Fruit fly (Drosophila melanogaster) whole organism, embryonic: ENCODE data around the gene CG10959.

ENCODE experiments used
- CG11247 ChIP-seq: fragments of 200-800 bp; sonication (Bioruptor generic); IDR thresholded peaks from 2 replicates; pipeline ENCODE4 v1.3.6; 2022; ENCODE audit warnings: missing biosample characterization, missing genetic modification characterization
- CG11560 ChIP-seq: fragments of 200-800 bp; sonication (Bioruptor generic); IDR thresholded peaks from 3 replicates; pipeline ENCODE4 v1.3.6; 2022; ENCODE audit warnings: missing biosample characterization, missing genetic modification characterization
- CG12104 ChIP-seq: fragments of 200-800 bp; sonication (Bioruptor generic); optimal IDR thresholded peaks from 3 replicates; lab custom pipeline; 2016; ENCODE audit warnings: missing biosample characterization, missing genetic modification characterization
- CG13424 ChIP-seq: fragments of 200-800 bp; sonication (Bioruptor generic); optimal IDR thresholded peaks from 2 replicates; lab custom pipeline; 2019; ENCODE audit warnings: missing biosample characterization, mild to moderate bottlenecking, missing genetic modification characterization, moderate library complexity
- CG15601 ChIP-seq: fragments of 200-800 bp; sonication (Bioruptor generic); optimal IDR thresholded peaks from 3 replicates; lab custom pipeline; 2019; ENCODE audit warnings: missing biosample characterization, mild to moderate bottlenecking, missing genetic modification characterization, moderate library complexity
- CG1602 ChIP-seq: fragments of 200-800 bp; sonication (Bioruptor generic); optimal IDR thresholded peaks from 3 replicates; lab custom pipeline; 2016; ENCODE audit warnings: missing biosample characterization, missing genetic modification characterization
- CG16815 ChIP-seq: fragments of 200-800 bp; sonication (Bioruptor generic); optimal IDR thresholded peaks from 3 replicates; lab custom pipeline; 2017; ENCODE audit warnings: missing biosample characterization, mild to moderate bottlenecking, missing genetic modification characterization
- CG17568 ChIP-seq: fragments of 200-800 bp; sonication (Bioruptor generic); optimal IDR thresholded peaks from 2 replicates; lab custom pipeline; 2018; ENCODE audit warnings: missing biosample characterization, mild to moderate bottlenecking, missing genetic modification characterization, moderate library complexity
- CG31365 ChIP-seq: fragments of 200-800 bp; sonication (Bioruptor generic); optimal IDR thresholded peaks from 2 replicates; lab custom pipeline; 2018; ENCODE audit warnings: missing biosample characterization, mild to moderate bottlenecking, missing genetic modification characterization
- CG34224 ChIP-seq: fragments of 200-800 bp; sonication (Bioruptor generic); IDR thresholded peaks from 3 replicates; pipeline ENCODE4 v1.3.6; 2022; ENCODE audit warnings: missing biosample characterization, missing genetic modification characterization; ENCODE audit not compliant: partially characterized antibody
- CG4424 ChIP-seq: fragments of 200-800 bp; sonication (Bioruptor generic); optimal IDR thresholded peaks from 3 replicates; lab custom pipeline; 2016; ENCODE audit warnings: missing biosample characterization, missing genetic modification characterization
- CG5245 ChIP-seq: fragments of 200-800 bp; sonication (Bioruptor generic); optimal IDR thresholded peaks from 3 replicates; lab custom pipeline; 2016; ENCODE audit warnings: missing biosample characterization, missing genetic modification characterization
- CG7745 ChIP-seq: fragments of 200-800 bp; sonication (Bioruptor generic); optimal IDR thresholded peaks from 2 replicates; lab custom pipeline; 2018; ENCODE audit warnings: missing biosample characterization, mild to moderate bottlenecking, missing genetic modification characterization, moderate library complexity
- CG7987 ChIP-seq: fragments of 200-800 bp; sonication (Bioruptor generic); optimal IDR thresholded peaks from 2 replicates; lab custom pipeline; 2018; ENCODE audit warnings: missing biosample characterization, mild to moderate bottlenecking, missing genetic modification characterization, moderate library complexity
- CG9215 ChIP-seq: fragments of 200-800 bp; sonication (Bioruptor generic); IDR thresholded peaks from 2 replicates; pipeline ENCODE4 v1.3.6; 2022; ENCODE audit warnings: missing biosample characterization, missing genetic modification characterization
- CG9876 ChIP-seq: fragments of 200-800 bp; sonication (Bioruptor generic); optimal IDR thresholded peaks from 2 replicates; lab custom pipeline; 2016; ENCODE audit warnings: missing biosample characterization, missing genetic modification characterization
- ERR ChIP-seq: fragments of 200-800 bp; sonication (Bioruptor generic); optimal IDR thresholded peaks from 2 replicates; lab custom pipeline; 2016; ENCODE audit warnings: missing biosample characterization, missing genetic modification characterization
- Elba2 ChIP-seq: fragments of 200-800 bp; sonication (Bioruptor generic); optimal IDR thresholded peaks from 3 replicates; lab custom pipeline; 2016; ENCODE audit warnings: missing biosample characterization, missing genetic modification characterization
- Gug ChIP-seq: fragments of 200-800 bp; sonication (Bioruptor generic); IDR thresholded peaks from 4 replicates; pipeline ENCODE4 v1.3.6; 2022; ENCODE audit warnings: missing biosample characterization, missing genetic modification characterization
- Hsf ChIP-seq: fragments of 200-800 bp; sonication (Bioruptor generic); optimal IDR thresholded peaks from 3 replicates; lab custom pipeline; 2016; ENCODE audit warnings: missing biosample characterization, missing genetic modification characterization
- Meics ChIP-seq: fragments of 200-800 bp; sonication (Bioruptor generic); optimal IDR thresholded peaks from 2 replicates; lab custom pipeline; 2017; ENCODE audit warnings: missing biosample characterization, mild to moderate bottlenecking, missing genetic modification characterization
- NC2β ChIP-seq: fragments of 200-800 bp; sonication (Bioruptor generic); optimal IDR thresholded peaks from 2 replicates; lab custom pipeline; 2016; ENCODE audit warnings: missing biosample characterization, missing genetic modification characterization
- Oaz ChIP-seq: fragments of 200-800 bp; sonication (Bioruptor generic); IDR thresholded peaks from 2 replicates; pipeline ENCODE4 v1.3.6; 2022; ENCODE audit warnings: missing biosample characterization, missing genetic modification characterization
- Opbp ChIP-seq: fragments of 200-800 bp; sonication (Bioruptor generic); IDR thresholded peaks from 3 replicates; pipeline ENCODE4 v1.3.6; 2022; ENCODE audit warnings: missing biosample characterization, missing genetic modification characterization; ENCODE audit not compliant: partially characterized antibody
- Ptx1 ChIP-seq: fragments of 200-800 bp; sonication (Bioruptor generic); IDR thresholded peaks from 2 replicates; pipeline ENCODE4 v1.3.6; 2022; ENCODE audit warnings: missing biosample characterization, missing genetic modification characterization
- Rfx ChIP-seq: fragments of 200-800 bp; sonication (Bioruptor generic); IDR thresholded peaks from 2 replicates; pipeline ENCODE4 v1.3.6; 2022; ENCODE audit warnings: missing biosample characterization, missing genetic modification characterization
- Sry-β ChIP-seq: fragments of 200-800 bp; sonication (Bioruptor generic); optimal IDR thresholded peaks from 2 replicates; lab custom pipeline; 2018; ENCODE audit warnings: missing biosample characterization, mild to moderate bottlenecking, missing genetic modification characterization, moderate library complexity
- Stat92E ChIP-seq, 3 experiments: fragments of >200 bp in 2 of 3; fragments of 200-800 bp in 1 of 3; sonication (Bioruptor generic) in 1 of 3; optimal IDR thresholded peaks; 2 replicates each; lab custom pipeline; 2017 to 2019; ENCODE audit warnings: missing biosample characterization in 3 of 3, missing genetic modification characterization in 3 of 3, mild to moderate bottlenecking in 1 of 3, moderate library complexity in 1 of 3
- Xbp1 ChIP-seq: fragments of 200-800 bp; sonication (Bioruptor generic); optimal IDR thresholded peaks from 3 replicates; lab custom pipeline; 2016; ENCODE audit warnings: missing biosample characterization, mild to moderate bottlenecking, missing genetic modification characterization
- al ChIP-seq: fragments of 200-800 bp; sonication (Bioruptor generic); IDR thresholded peaks from 2 replicates; pipeline ENCODE4 v1.3.6; 2022; ENCODE audit warnings: missing biosample characterization, missing genetic modification characterization
- bowl ChIP-seq: fragments of 200-800 bp; sonication (Bioruptor generic); IDR thresholded peaks from 2 replicates; pipeline ENCODE4 v1.3.6; 2022; ENCODE audit warnings: missing biosample characterization, missing genetic modification characterization
- cg ChIP-seq: fragments of 200-800 bp; sonication (Bioruptor generic); optimal IDR thresholded peaks from 3 replicates; lab custom pipeline; 2019; ENCODE audit warnings: missing biosample characterization, mild to moderate bottlenecking, missing genetic modification characterization, moderate library complexity
- chinmo ChIP-seq: fragments of 200-800 bp; sonication (Bioruptor generic); IDR thresholded peaks from 4 replicates; pipeline ENCODE4 v1.3.6; 2022; ENCODE audit warnings: missing biosample characterization, missing genetic modification characterization; ENCODE audit not compliant: partially characterized antibody
- da ChIP-seq: fragments of 200-800 bp; sonication (Bioruptor generic); optimal IDR thresholded peaks from 2 replicates; lab custom pipeline; 2016; ENCODE audit warnings: missing biosample characterization, missing genetic modification characterization
- dan ChIP-seq: fragments of 200-800 bp; sonication (Bioruptor generic); IDR thresholded peaks from 2 replicates; pipeline ENCODE4 v1.3.6; 2022; ENCODE audit warnings: missing biosample characterization, missing genetic modification characterization
- dimm ChIP-seq: fragments of 200-800 bp; sonication (Bioruptor generic); IDR thresholded peaks from 2 replicates; pipeline ENCODE4 v1.3.6; 2022; ENCODE audit warnings: missing biosample characterization, missing genetic modification characterization
- fd64A ChIP-seq: fragments of 200-800 bp; sonication (Bioruptor generic); optimal IDR thresholded peaks from 3 replicates; lab custom pipeline; 2018; ENCODE audit warnings: missing biosample characterization, mild to moderate bottlenecking, missing genetic modification characterization
- ftz-f1 ChIP-seq: fragments of 200-800 bp; sonication (Bioruptor generic); optimal IDR thresholded peaks from 2 replicates; lab custom pipeline; 2016; ENCODE audit warnings: missing biosample characterization, missing genetic modification characterization
- hth ChIP-seq: fragments of >200 bp; optimal IDR thresholded peaks from 2 replicates; lab custom pipeline; 2017; ENCODE audit warnings: inconsistent platforms
- ranshi ChIP-seq: fragments of 200-800 bp; sonication (Bioruptor generic); IDR thresholded peaks from 2 replicates; pipeline ENCODE4 v1.3.6; 2022; ENCODE audit warnings: missing biosample characterization, missing genetic modification characterization
- salm ChIP-seq: fragments of 200-800 bp; sonication (Bioruptor generic); optimal IDR thresholded peaks from 2 replicates; lab custom pipeline; 2018; ENCODE audit warnings: missing biosample characterization, mild to moderate bottlenecking, missing genetic modification characterization
- seq ChIP-seq: fragments of 200-800 bp; sonication (Bioruptor generic); IDR thresholded peaks from 2 replicates; pipeline ENCODE4 v1.3.6; 2022; ENCODE audit warnings: missing biosample characterization, missing genetic modification characterization
- tgo ChIP-seq: fragments of 200-800 bp; sonication (Bioruptor generic); IDR thresholded peaks from 3 replicates; pipeline ENCODE4 v1.3.6; 2022; ENCODE audit warnings: missing biosample characterization, missing genetic modification characterization
- tio ChIP-seq: fragments of 200-800 bp; sonication (Bioruptor generic); optimal IDR thresholded peaks from 2 replicates; lab custom pipeline; 2017; ENCODE audit warnings: missing biosample characterization, missing genetic modification characterization, inconsistent platforms
- toy ChIP-seq: fragments of 200-800 bp; sonication (Bioruptor generic); IDR thresholded peaks from 2 replicates; pipeline ENCODE4 v1.3.6; 2022; ENCODE audit warnings: missing biosample characterization, missing genetic modification characterization
- ttk ChIP-seq: fragments of 200-800 bp; sonication (Bioruptor generic); IDR thresholded peaks from 2 replicates; pipeline ENCODE4 v2.1.2; 2022; ENCODE audit warnings: missing biosample characterization, missing genetic modification characterization
- twi ChIP-seq: fragments of 200-800 bp; optimal IDR thresholded peaks from 2 replicates; lab custom pipeline; 2019; ENCODE audit warnings: missing biosample characterization, mild to moderate bottlenecking, missing genetic modification characterization, moderate library complexity
- vvl ChIP-seq: fragments of 200-800 bp; sonication (Bioruptor generic); IDR thresholded peaks from 2 replicates; pipeline ENCODE4 v1.3.6; 2022; ENCODE audit warnings: missing biosample characterization, missing genetic modification characterization
- z ChIP-seq: fragments of 200-800 bp; sonication (Bioruptor generic); IDR thresholded peaks from 3 replicates; pipeline ENCODE4 v1.3.6; 2022; ENCODE audit warnings: missing biosample characterization, missing genetic modification characterization

Gene CG10959

DNA sequence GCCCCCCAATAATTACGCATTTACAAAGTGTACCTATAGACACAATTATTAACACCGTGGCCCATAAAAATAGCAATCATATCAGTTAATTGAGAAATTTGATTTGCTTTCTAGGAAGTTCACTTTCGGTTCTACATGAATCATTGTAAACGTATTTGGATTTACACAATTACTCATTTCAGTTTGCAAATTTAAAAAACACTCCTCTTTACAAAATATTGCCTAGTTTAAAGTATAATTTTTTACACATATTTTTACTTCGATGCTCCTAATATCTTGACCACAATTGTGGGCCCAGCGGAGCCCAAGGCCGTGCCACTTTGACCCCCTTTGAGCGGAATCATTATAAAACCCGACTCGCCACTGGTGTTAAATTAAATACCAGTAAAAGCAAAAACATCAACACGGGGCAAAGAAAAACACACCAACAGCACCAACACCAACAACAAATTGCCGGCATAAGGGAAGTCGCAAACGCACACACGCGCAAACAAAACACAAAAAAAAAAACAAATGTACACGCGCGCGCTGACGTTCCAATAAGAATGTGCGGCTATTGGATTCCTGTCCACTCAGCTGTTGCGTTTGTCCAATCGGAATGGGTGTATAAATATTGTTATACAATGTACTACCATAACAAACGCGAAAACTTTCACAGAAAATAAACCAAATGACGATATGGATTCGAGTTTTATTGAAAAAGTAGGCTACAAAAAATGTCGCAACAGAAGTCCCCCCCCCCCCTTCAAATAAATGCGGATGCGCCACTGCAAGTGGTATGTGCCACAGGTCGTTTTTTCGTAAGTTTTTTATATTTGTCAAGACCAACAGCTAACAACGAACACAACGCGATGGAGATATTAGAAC lies 33.9 kb upstream of the CG10959 start (continued):
- peak; percentile 12 for TF ChIP-seq salm
- peak; percentile 10 for TF ChIP-seq twi (tag; lab: Kevin White, UChicago)
- TF ChIP-seq Ptx1 (GFP tag; lab: Robert Waterston, UW) = peak; percentile 51; the same call in 1 of the 2 replicates
- no peak for TF ChIP-seq CG11560 (tag; lab: Robert Waterston, UW)
- no peak for TF ChIP-seq hth
- peak; percentile 30; the same call in 1 of the 2 replicates for TF ChIP-seq CG9215 (GFP tag; lab: Robert Waterston, UW)
- no peak for TF ChIP-seq CG15601 (tag; lab: Kevin White, UChicago)
- no peak for TF ChIP-seq CG7745
- TF ChIP-seq dan = no peak
- TF ChIP-seq NC2β (GFP tag; lab: Kevin White, UChicago) = peak; percentile 29
- TF ChIP-seq chinmo (GFP tag; lab: Robert Waterston, UW) = 0 out of 4 replicates have a peak, but pooled peaks have one; percentile 40
- peak; percentile 20 for TF ChIP-seq CG31365 (tag; lab: Kevin White, UChicago)
- peak; percentile 42; the same call in 2 of the 3 replicates for TF ChIP-seq tgo (GFP tag; lab: Robert Waterston, UW)
- peak; percentile 63; the same call in 1 of the 2 replicates for TF ChIP-seq ranshi (GFP tag; lab: Robert Waterston, UW)
- no peak for TF ChIP-seq tio (GFP tag; lab: Kevin White, UChicago)
- TF ChIP-seq Oaz (GFP tag; lab: Robert Waterston, UW) = peak; percentile 31; the same call in 1 of the 2 replicates
- TF ChIP-seq Opbp (GFP tag; lab: Robert Waterston, UW) = no peak
- no peak for TF ChIP-seq ttk (GFP tag; lab: Robert Waterston, UW)
- TF ChIP-seq CG5245 (GFP tag; lab: Kevin White, UChicago) = no peak
- no peak for TF ChIP-seq toy (GFP tag; lab: Robert Waterston, UW)
- no peak for TF ChIP-seq fd64A (GFP tag; lab: Kevin White, UChicago)
- TF ChIP-seq CG13424 = peak; percentile 77
- TF ChIP-seq z (GFP tag; lab: Robert Waterston, UW) = no peak
- peak; percentile 62 for TF ChIP-seq Xbp1 (GFP tag; lab: Kevin White, UChicago)
- TF ChIP-seq Elba2 (GFP tag; lab: Kevin White, UChicago) = peak; percentile 80
- no peak for TF ChIP-seq Stat92E (GFP tag; optimal IDR thresholded peaks at IDR 0.05; lab: Kevin White, UChicago)
- peak; percentile 24 for TF ChIP-seq CG1602 (GFP tag; lab: Kevin White, UChicago)
- TF ChIP-seq CG34224 = no peak
- TF ChIP-seq Hsf (GFP tag; lab: Kevin White, UChicago) = peak; percentile 71
- TF ChIP-seq da = no peak
- TF ChIP-seq Meics (GFP tag; lab: Kevin White, UChicago) = peak; percentile 82
- peak; percentile 29 for TF ChIP-seq cg (GFP tag; lab: Kevin White, UChicago)
- no peak for TF ChIP-seq CG9876
- no peak for TF ChIP-seq Gug
- no peak for TF ChIP-seq bowl (GFP tag; lab: Robert Waterston, UW)
- TF ChIP-seq dimm (GFP tag; lab: Robert Waterston, UW) = no peak
- TF ChIP-seq Sry-β (GFP tag; lab: Kevin White, UChicago) = no peak
- peak; percentile 42 for TF ChIP-seq CG12104
- TF ChIP-seq CG7987 (GFP tag; lab: Kevin White, UChicago) = no peak
- TF ChIP-seq Rfx (GFP tag; lab: Robert Waterston, UW) = peak; percentile 74
- TF ChIP-seq al (GFP tag; lab: Robert Waterston, UW) = peak; percentile 57
- TF ChIP-seq ftz-f1 (GFP tag; lab: Kevin White, UChicago) = peak; percentile 65
- no peak for TF ChIP-seq ERR
- no peak for TF ChIP-seq CG16815 (GFP tag; lab: Kevin White, UChicago)
- peak; percentile 51; the same call in 1 of the 2 replicates for TF ChIP-seq seq (GFP tag; lab: Robert Waterston, UW)
- TF ChIP-seq CG4424 (GFP tag; lab: Kevin White, UChicago) = peak; percentile 48
- peak; percentile 43; the same call in 1 of the 2 replicates for TF ChIP-seq vvl (GFP tag; lab: Robert Waterston, UW)
- TF ChIP-seq CG17568 (GFP tag; lab: Kevin White, UChicago) = peak; percentile 57
- TF ChIP-seq CG11247 = 0 out of 2 replicates have a peak, but pooled peaks have one; percentile 32
